Comparison of ENCODE assay signal across 3 worm cellular contexts in the genomic region with DNA sequence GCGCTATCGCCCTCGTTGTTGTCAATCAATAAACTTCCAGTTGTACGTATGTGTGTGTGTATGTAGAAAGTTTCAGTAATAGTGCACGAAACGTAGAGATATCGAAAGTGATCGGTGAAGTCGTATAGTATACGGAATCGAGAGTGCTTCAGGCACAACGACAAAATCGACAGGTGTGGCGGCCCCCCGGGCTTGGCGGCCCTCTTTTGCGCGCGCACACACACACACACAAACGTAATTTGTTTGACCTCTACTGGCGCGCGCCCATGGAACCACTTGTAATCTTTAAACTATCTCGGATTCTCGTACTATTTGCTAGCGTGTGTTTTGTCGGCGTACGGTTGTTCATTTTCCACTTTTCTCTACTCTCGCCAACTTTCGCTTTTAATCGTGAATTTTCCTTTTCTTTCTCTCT.
TF ChIP-seq lines count a peak whose summit lies in the region.

No protein-coding gene starts in this region.

TF ChIP-seq in whole organism, L1 larva, 84 proteins besides CTCF, POLR2A, EP300 and RAD21 (continued from another document and continues in another):
- TF ChIP-seq grh-1 (GFP tag; IDR thresholded peaks at IDR 0.05; lab: Robert Waterston, UW) (peak; percentile 52), nhr-28 (tag; optimal IDR thresholded peaks at IDR 0.05; lab: Kevin White, UChicago) (no peak), nhr-85 (tag; lab: Kevin White, UChicago) (peak; percentile 96), elt-2 (tag; optimal IDR thresholded peaks at IDR 0.05; lab: Kevin White, UChicago) (no peak), lin-15B (tag; optimal IDR thresholded peaks at IDR 0.05; lab: Kevin White, UChicago) (no peak), snu-23 (GFP tag; optimal IDR thresholded peaks at IDR 0.05; lab: Kevin White, UChicago) (peak; percentile 85), unc-62 (GFP tag; optimal IDR thresholded peaks at IDR 0.05; lab: Kevin White, UChicago) (no peak), ceh-8 (GFP tag; optimal IDR thresholded peaks at IDR 0.05; lab: Kevin White, UChicago) (no peak), ama-1 (optimal IDR thresholded peaks at IDR 0.05; lab: Kevin White, UChicago) (no peak), dpl-1 (GFP tag; optimal IDR thresholded peaks at IDR 0.05; lab: Kevin White, UChicago) (peak; percentile 30 to 42 (median 38)), nhr-77 (tag; optimal IDR thresholded peaks at IDR 0.05; lab: Kevin White, UChicago) (peak; percentile 81), efl-3 (GFP tag; optimal IDR thresholded peaks at IDR 0.05; lab: Kevin White, UChicago) (no peak), dsc-1 (tag; optimal IDR thresholded peaks at IDR 0.05; lab: Kevin White, UChicago) (no peak), ztf-4 (tag; optimal IDR thresholded peaks at IDR 0.05; lab: Kevin White, UChicago) (peak; percentile 40), unc-86 (tag; optimal IDR thresholded peaks at IDR 0.05; lab: Kevin White, UChicago) (no peak), ceh-82 (tag; optimal IDR thresholded peaks at IDR 0.05; lab: Kevin White, UChicago) (peak; percentile 13 to 21 (median 20)), irx-1 (tag; optimal IDR thresholded peaks at IDR 0.05; lab: Kevin White, UChicago) (peak; percentile 47), mdl-1 (tag; optimal IDR thresholded peaks at IDR 0.05; lab: Kevin White, UChicago) (peak in 1 of 2 experiments; percentile 54), skn-1 (tag; optimal IDR thresholded peaks at IDR 0.05; lab: Kevin White, UChicago) (peak; percentile 83), nhr-20 (tag; optimal IDR thresholded peaks at IDR 0.05; lab: Kevin White, UChicago) (peak; percentile 88), nhr-84 (tag; optimal IDR thresholded peaks at IDR 0.05; lab: Kevin White, UChicago) (peak; percentile 8), unc-98 (GFP tag; IDR thresholded peaks at IDR 0.05; lab: Robert Waterston, UW) (no peak), nhr-71 (tag; optimal IDR thresholded peaks at IDR 0.05; lab: Kevin White, UChicago) (peak; percentile 85), ceh-88 (GFP tag; IDR thresholded peaks at IDR 0.05; lab: Robert Waterston, UW) (no peak), lin-13 (GFP tag; optimal IDR thresholded peaks at IDR 0.05; lab: Kevin White, UChicago) (peak; percentile 14), sox-4 (tag; optimal IDR thresholded peaks at IDR 0.05; lab: Kevin White, UChicago) (no peak), nhr-12 (tag; optimal IDR thresholded peaks at IDR 0.05; lab: Kevin White, UChicago) (no peak), aly-2 (tag; optimal IDR thresholded peaks at IDR 0.05; lab: Kevin White, UChicago) (no peak), rnt-1 (tag; optimal IDR thresholded peaks at IDR 0.05; lab: Kevin White, UChicago) (peak; percentile 70), sup-37 (GFP tag; optimal IDR thresholded peaks at IDR 0.05; lab: Kevin White, UChicago) (no peak), unc-30 (tag; optimal IDR thresholded peaks at IDR 0.05; lab: Kevin White, UChicago) (no peak), egl-13 (tag; optimal IDR thresholded peaks at IDR 0.05; lab: Kevin White, UChicago) (no peak), unc-130 (tag; optimal IDR thresholded peaks at IDR 0.05; lab: Kevin White, UChicago) (peak; percentile 79), snpc-4 (tag; optimal IDR thresholded peaks at IDR 0.05; lab: Kevin White, UChicago) (no peak), lin-35 (GFP tag; optimal IDR thresholded peaks at IDR 0.05; lab: Kevin White, UChicago) (peak; percentile 54 to 61), Y116A8C.19 (tag; optimal IDR thresholded peaks at IDR 0.05; lab: Kevin White, UChicago; ENCODE audit: borderline replicate concordance) (no peak), nhr-237 (tag; optimal IDR thresholded peaks at IDR 0.05; lab: Kevin White, UChicago) (no peak), ztf-11 (tag; optimal IDR thresholded peaks at IDR 0.05; lab: Kevin White, UChicago) (no peak), alr-1 (tag; optimal IDR thresholded peaks at IDR 0.05; lab: Kevin White, UChicago; ENCODE audit: borderline replicate concordance) (no peak), lin-14 (GFP tag; optimal IDR thresholded peaks at IDR 0.05; lab: Kevin White, UChicago) (peak; percentile 93), elt-3 (tag; optimal IDR thresholded peaks at IDR 0.05; lab: Kevin White, UChicago) (peak in 2 of 6 experiments; percentile 44), sptf-1 (tag; optimal IDR thresholded peaks at IDR 0.05; lab: Kevin White, UChicago) (no peak), zip-4 (GFP tag; optimal IDR thresholded peaks at IDR 0.05; lab: Kevin White, UChicago) (no peak)

TF ChIP-seq in whole organism, L3 larva, 47 proteins besides CTCF, POLR2A, EP300 and RAD21 (continued from another document):
- TF ChIP-seq nhr-12 (tag; optimal IDR thresholded peaks at IDR 0.05; lab: Kevin White, UChicago): no peak
- TF ChIP-seq lsy-12 (tag; optimal IDR thresholded peaks at IDR 0.05; lab: Kevin White, UChicago): peak; percentile 53
- TF ChIP-seq lin-39 (tag; optimal IDR thresholded peaks at IDR 0.05; lab: Kevin White, UChicago): peak; percentile 64
- no peak for TF ChIP-seq ceh-16 (tag; optimal IDR thresholded peaks at IDR 0.05; lab: Kevin White, UChicago)
- no peak for TF ChIP-seq nhr-28 (tag; optimal IDR thresholded peaks at IDR 0.05; lab: Kevin White, UChicago)
- TF ChIP-seq nhr-23 (tag; optimal IDR thresholded peaks at IDR 0.05; lab: Kevin White, UChicago): peak; percentile 87
- TF ChIP-seq elt-2 (tag; optimal IDR thresholded peaks at IDR 0.05; lab: Kevin White, UChicago): peak; percentile 41
- no peak for TF ChIP-seq mdl-1 (tag; optimal IDR thresholded peaks at IDR 0.05; lab: Kevin White, UChicago)
- no peak for TF ChIP-seq lin-15B (tag; optimal IDR thresholded peaks at IDR 0.05; lab: Kevin White, UChicago)
- TF ChIP-seq aly-2 (tag; optimal IDR thresholded peaks at IDR 0.05; lab: Kevin White, UChicago): no peak
TF ChIP-seq in whole organism, L3 larva: peak in this region for 14.

TF ChIP-seq in whole organism, L4 larva, 104 proteins besides CTCF, POLR2A, EP300 and RAD21 (continued from another document):
- TF ChIP-seq lir-3 (tag; optimal IDR thresholded peaks at IDR 0.05; lab: Kevin White, UChicago) (no peak), attf-4 (tag; optimal IDR thresholded peaks at IDR 0.05; lab: Kevin White, UChicago) (no peak), mep-1 (tag; optimal IDR thresholded peaks at IDR 0.05; lab: Kevin White, UChicago) (peak; percentile 71), ztf-11 (tag; optimal IDR thresholded peaks at IDR 0.05; lab: Kevin White, UChicago) (no peak), cey-2 (tag; optimal IDR thresholded peaks at IDR 0.05; lab: Kevin White, UChicago; ENCODE audit: borderline replicate concordance, insufficient read depth) (no peak), madf-9 (GFP tag; conservative IDR thresholded peaks at IDR 0.05; lab: Robert Waterston, UW) (no peak), spr-1 (tag; optimal IDR thresholded peaks at IDR 0.05; lab: Kevin White, UChicago) (no peak), sdz-12 (GFP tag; optimal IDR thresholded peaks at IDR 0.05; lab: Kevin White, UChicago) (no peak), zfp-3 (GFP tag; conservative IDR thresholded peaks at IDR 0.05; lab: Robert Waterston, UW) (no peak), nhr-111 (GFP tag; optimal IDR thresholded peaks at IDR 0.05; lab: Kevin White, UChicago) (no peak), nhr-25 (tag; optimal IDR thresholded peaks at IDR 0.05; lab: Kevin White, UChicago; ENCODE audit: borderline replicate concordance, insufficient read depth) (peak; percentile 88), arid-1 (GFP tag; conservative IDR thresholded peaks at IDR 0.05; lab: Robert Waterston, UW) (0 out of 2 replicates have a peak, but pooled peaks have one; percentile 26), F10B5.3 (tag; optimal IDR thresholded peaks at IDR 0.05; lab: Kevin White, UChicago) (no peak), snpc-1.2 (GFP tag; IDR thresholded peaks at IDR 0.05; lab: Robert Waterston, UW) (no peak), Y5F2A.4 (GFP tag; optimal IDR thresholded peaks at IDR 0.05; lab: Kevin White, UChicago) (no peak), nhr-42 (GFP tag; IDR thresholded peaks at IDR 0.05; lab: Robert Waterston, UW) (no peak), tra-1 (GFP tag; IDR thresholded peaks at IDR 0.05; lab: Robert Waterston, UW) (no peak), dve-1 (tag; optimal IDR thresholded peaks at IDR 0.05; lab: Kevin White, UChicago; ENCODE audit: insufficient read depth) (peak; percentile 48), mdl-1 (tag; optimal IDR thresholded peaks at IDR 0.05; lab: Kevin White, UChicago) (peak in 1 of 2 experiments; percentile 37), hlh-30 (tag; optimal IDR thresholded peaks at IDR 0.05; lab: Kevin White, UChicago; ENCODE audit: insufficient read depth) (peak; percentile 38), nhr-11 (tag; optimal IDR thresholded peaks at IDR 0.05; lab: Kevin White, UChicago) (no peak), pha-4 (GFP tag; IDR thresholded peaks at IDR 0.05; lab: Robert Waterston, UW) (no peak), pha-4 (tag; optimal IDR thresholded peaks at IDR 0.05; lab: Kevin White, UChicago) (no peak), madf-5 (GFP tag; IDR thresholded peaks at IDR 0.05; lab: Robert Waterston, UW) (0 out of 4 replicates have a peak, but pooled peaks of 1 of the 2 experiments have one; percentile 26), F44E2.7 (GFP tag; IDR thresholded peaks at IDR 0.05; lab: Robert Waterston, UW) (no peak), aha-1 (tag; lab: Kevin White, UChicago) (peak; percentile 85), rbr-2 (tag; optimal IDR thresholded peaks at IDR 0.05; lab: Kevin White, UChicago) (peak; percentile 40), lin-39 (tag; optimal IDR thresholded peaks at IDR 0.05; lab: Kevin White, UChicago) (no peak), R02D3.7 (tag; optimal IDR thresholded peaks at IDR 0.05; lab: Kevin White, UChicago) (no peak), daf-16 (GFP tag; optimal IDR thresholded peaks at IDR 0.05; lab: Kevin White, UChicago) (no peak), daf-16 (tag; optimal IDR thresholded peaks at IDR 0.05; lab: Kevin White, UChicago) (peak; percentile 48), lin-29 (GFP tag; IDR thresholded peaks at IDR 0.05; lab: Robert Waterston, UW) (no peak), lin-1 (GFP tag; IDR thresholded peaks at IDR 0.05; lab: Robert Waterston, UW) (no peak), T20F7.1 (GFP tag; optimal IDR thresholded peaks at IDR 0.05; lab: Kevin White, UChicago) (no peak), ceh-44 (GFP tag; IDR thresholded peaks at IDR 0.05; lab: Robert Waterston, UW) (no peak)
TF ChIP-seq in whole organism, L4 larva: peak in this region for 22.
